Worm (Caenorhabditis elegans) whole organism, young adult: ENCODE measurements around the gene C33G3.4.

Source experiments
- F49E8.2 ChIP-seq: sonication (generic microtip); optimal IDR thresholded peaks from 3 replicates; lab custom pipeline; 2017; ENCODE audit warnings: missing genetic modification characterization, mild to moderate bottlenecking, missing compliant biosample characterization, antibody characterized with exemption, moderate library complexity; ENCODE audit not compliant: insufficient read depth
- F57C9.4 ChIP-seq: sonication (generic microtip); optimal IDR thresholded peaks from 2 replicates; lab custom pipeline; 2017; ENCODE audit warnings: mild to moderate bottlenecking, missing genetic modification characterization, missing compliant biosample characterization
- Y53G8AR.9 ChIP-seq: fragments of 200-800 bp; sonication (Bioruptor generic); conservative IDR thresholded peaks from 2 replicates; pipeline ENCODE4 v1.3.6; 2022; ENCODE audit warnings: missing genetic modification reagents, missing genetic modification characterization, missing compliant biosample characterization
- Y56A3A.18 ChIP-seq: fragments of 200-800 bp; sonication (Bioruptor generic); IDR thresholded peaks from 2 replicates; pipeline ENCODE4 v1.3.6; 2022; ENCODE audit warnings: missing genetic modification reagents, missing genetic modification characterization, missing compliant biosample characterization
- aptf-2 ChIP-seq: fragments of 200-800 bp; sonication (Bioruptor generic); conservative IDR thresholded peaks from 2 replicates; pipeline ENCODE4 v1.3.6; 2022; ENCODE audit warnings: missing genetic modification reagents, missing genetic modification characterization, missing compliant biosample characterization
- atf-7 ChIP-seq: sonication (generic microtip); optimal IDR thresholded peaks from 2 replicates; lab custom pipeline; 2017; ENCODE audit warnings: mild to moderate bottlenecking, missing genetic modification characterization, missing compliant biosample characterization
- bed-2 ChIP-seq: fragments of 200-800 bp; sonication (Bioruptor generic); IDR thresholded peaks from 2 replicates; pipeline ENCODE4 v1.3.6; 2022; ENCODE audit warnings: missing genetic modification reagents, missing genetic modification characterization, missing compliant biosample characterization
- dpl-1 ChIP-seq: fragments of 150-350 bp; optimal IDR thresholded peaks from 2 replicates; lab custom pipeline; 2014; ENCODE audit warnings: missing biosample characterization, missing genetic modification reagents, missing genetic modification characterization
- efl-1 ChIP-seq: fragments of 150-350 bp; optimal IDR thresholded peaks from 2 replicates; lab custom pipeline; 2014; ENCODE audit warnings: missing biosample characterization, missing genetic modification reagents, missing genetic modification characterization
- hsf-1 ChIP-seq: fragments of 200-800 bp; sonication (Bioruptor generic); IDR thresholded peaks from 2 replicates; pipeline ENCODE4 v1.3.6; 2022; ENCODE audit warnings: missing genetic modification reagents, missing genetic modification characterization, missing compliant biosample characterization
- lir-1 ChIP-seq: fragments of 200-800 bp; sonication (Bioruptor generic); conservative IDR thresholded peaks from 2 replicates; pipeline ENCODE4 v1.3.6; 2022; ENCODE audit warnings: missing genetic modification reagents, missing genetic modification characterization, missing compliant biosample characterization
- nfya-2 ChIP-seq: fragments of 200-800 bp; sonication (Bioruptor generic); IDR thresholded peaks from 2 replicates; pipeline ENCODE4 v1.3.6; 2022; ENCODE audit warnings: missing genetic modification reagents, missing genetic modification characterization, missing compliant biosample characterization
- nhr-90 ChIP-seq: sonication (generic microtip); optimal IDR thresholded peaks from 2 replicates; lab custom pipeline; 2016; ENCODE audit warnings: missing genotype, mild to moderate bottlenecking, missing genetic modification characterization, missing compliant biosample characterization
- ztf-25 ChIP-seq: fragments of 200-800 bp; sonication (Bioruptor generic); IDR thresholded peaks from 2 replicates; pipeline ENCODE4 v1.3.6; 2022; ENCODE audit warnings: missing genetic modification reagents, missing genetic modification characterization, missing compliant biosample characterization

- TF ChIP-seq atf-7 (tag; lab: Kevin White, UChicago) (no peak), Y56A3A.18 (GFP tag; lab: Robert Waterston, UW) (no peak), lir-1 (GFP tag; lab: Robert Waterston, UW) (no peak), F57C9.4 (tag; lab: Kevin White, UChicago) (no peak), dpl-1 (GFP tag; lab: Kevin White, UChicago) (no peak), efl-1 (GFP tag; lab: Kevin White, UChicago) (no peak), hsf-1 (GFP tag; lab: Robert Waterston, UW) (no peak), F49E8.2 (tag; lab: Kevin White, UChicago) (no peak), ztf-25 (GFP tag; lab: Robert Waterston, UW) (no peak), bed-2 (no peak), nhr-90 (tag; lab: Kevin White, UChicago) (no peak), Y53G8AR.9 (GFP tag; lab: Robert Waterston, UW) (no peak), nfya-2 (GFP tag; lab: Robert Waterston, UW) (no peak), aptf-2 (GFP tag; lab: Robert Waterston, UW) (no peak)
Measured at ce11 chrX:14067641-14068040, 3.3 kb upstream of the C33G3.4 start, which contains the start of gene lgc-21.
